Worm (Caenorhabditis elegans): Measurements from ENCODE around the gene ran-5.

Gene ran-5

ce11 chrII:6046023-6046631 is 1.8 kb upstream of the ran-5 start:
- no peak for TF ChIP-seq unc-62 (GFP tag; optimal IDR thresholded peaks at IDR 0.05)

DNA sequence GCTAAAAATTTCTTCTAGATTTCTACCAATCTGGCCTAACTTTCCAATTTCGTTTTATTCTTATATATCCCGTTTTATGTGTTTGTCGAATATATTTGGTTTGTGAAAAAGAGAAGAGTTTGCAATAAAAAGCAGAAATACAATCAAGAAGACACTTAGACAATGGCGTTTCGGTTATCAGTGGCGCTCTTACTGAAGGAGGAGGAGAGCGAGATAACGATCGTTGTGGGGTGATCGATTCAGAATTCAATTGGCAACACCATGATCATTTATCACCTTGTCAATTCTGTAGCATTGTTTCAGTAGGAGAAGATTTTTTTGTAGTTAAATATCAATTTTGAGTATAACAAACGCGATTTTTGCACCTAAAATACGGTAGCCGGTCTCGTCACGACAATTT is 1.6 kb downstream of the ran-5 start:
- no peak for TF ChIP-seq unc-62 (GFP tag; optimal IDR thresholded peaks at IDR 0.05)

DNA sequence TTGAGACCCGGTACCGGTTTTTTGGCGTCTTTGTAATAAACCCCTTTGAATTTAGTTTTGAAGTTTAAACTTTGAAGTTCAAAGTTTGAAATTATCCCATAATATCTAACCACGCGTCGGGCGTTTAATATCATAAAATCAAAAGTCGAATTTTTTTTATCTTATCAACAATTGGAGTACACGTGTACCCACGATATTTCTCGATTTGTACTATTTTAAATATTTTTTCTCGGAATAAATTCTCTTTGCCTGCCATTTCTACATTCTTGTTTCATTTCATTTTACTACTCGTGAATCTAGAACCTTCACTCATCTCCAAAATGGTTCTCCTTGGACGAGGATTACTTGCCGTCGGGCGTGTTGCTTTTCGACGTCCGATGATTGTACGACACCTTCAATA is 2.2 kb downstream of the ran-5 start, which contains the start of gene gldc-1:
Gene gldc-1, plus strand, starts transcription at position 301 of the 400 bp plus-strand sequence.
- TF ChIP-seq unc-62 (GFP tag; optimal IDR thresholded peaks at IDR 0.05): no peak

DNA sequence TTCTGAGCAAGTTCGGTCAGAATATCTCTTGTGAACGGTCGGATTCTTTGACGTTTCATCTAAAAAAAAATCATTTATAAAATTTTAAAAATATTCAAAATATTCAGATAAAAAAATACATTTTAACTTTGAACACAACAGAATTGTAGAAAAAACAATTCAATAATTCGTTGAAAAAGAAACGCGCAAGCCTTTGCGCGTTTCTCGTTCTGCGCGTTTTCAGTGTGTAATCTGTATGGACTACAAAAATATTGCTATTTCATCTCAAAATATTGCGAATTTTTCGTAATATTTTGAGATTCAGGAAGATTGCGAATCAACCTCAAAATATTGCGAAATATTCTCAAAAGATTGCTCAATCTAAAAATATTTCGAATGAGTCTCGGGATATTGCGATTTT is 8.0 kb downstream of the ran-5 start, which contains the start of gene R12C12.7:
Gene R12C12.7, minus strand, starts transcription at position 59 of the 400 bp plus-strand sequence.
- no peak for TF ChIP-seq unc-62 (GFP tag; optimal IDR thresholded peaks at IDR 0.05)

DNA sequence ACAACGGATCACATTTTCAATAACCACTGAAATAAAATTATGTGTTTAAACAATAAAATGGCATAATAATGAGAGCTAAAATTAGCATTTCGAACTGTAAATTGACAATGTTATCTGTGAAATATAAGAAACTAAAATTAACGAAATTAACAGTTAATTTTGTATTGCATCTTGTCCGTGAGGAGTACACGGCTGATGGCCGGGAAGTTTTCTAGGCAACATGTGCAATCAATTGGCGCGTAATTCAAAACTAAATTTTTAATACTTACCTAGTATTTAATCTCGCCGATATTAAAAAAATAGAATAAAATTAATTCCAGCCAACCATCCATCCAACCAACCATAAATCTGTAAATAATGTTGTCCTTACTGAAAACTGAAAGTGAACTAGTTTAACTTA is 13.6 kb downstream of the ran-5 start:
- no peak for TF ChIP-seq unc-62 (GFP tag; optimal IDR thresholded peaks at IDR 0.05)

DNA sequence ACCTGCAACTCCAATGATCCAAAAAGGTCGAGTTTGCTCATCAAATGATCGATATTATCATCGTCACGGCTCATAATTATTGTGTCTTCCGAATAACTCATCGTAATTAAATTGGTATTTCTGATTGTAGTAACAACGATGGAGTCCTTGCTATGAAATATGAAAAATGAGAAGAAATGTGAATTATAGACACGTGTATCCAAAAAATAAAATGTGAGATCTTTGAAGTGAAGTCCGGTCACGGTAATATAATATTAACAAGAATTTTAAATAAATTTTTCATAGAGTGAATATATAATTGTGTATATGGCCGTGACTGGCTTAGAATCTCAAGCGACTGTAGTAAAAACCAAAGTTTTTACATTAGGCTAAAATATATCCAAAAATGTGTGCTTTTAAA is 19.2 kb downstream of the ran-5 start, which contains the start of gene H12I13.1:
Gene H12I13.1, minus strand, starts transcription at position 101 of the 400 bp plus-strand sequence.
- TF ChIP-seq unc-62 (GFP tag; optimal IDR thresholded peaks at IDR 0.05): no peak

ce11 chrII:6077604-6078003 is 29.7 kb downstream of the ran-5 start, which contains the start of gene H12I13.6:
Gene H12I13.6 (plus strand): TSS chrII:6077904.
- no peak for TF ChIP-seq unc-62 (GFP tag; optimal IDR thresholded peaks at IDR 0.05)

ce11 chrII:6080743-6081142 is 32.8 kb downstream of the ran-5 start, which contains the start of gene fbf-1:
Gene fbf-1 (minus strand): TSS chrII:6080843.
- no peak for TF ChIP-seq unc-62 (GFP tag; optimal IDR thresholded peaks at IDR 0.05)

DNA sequence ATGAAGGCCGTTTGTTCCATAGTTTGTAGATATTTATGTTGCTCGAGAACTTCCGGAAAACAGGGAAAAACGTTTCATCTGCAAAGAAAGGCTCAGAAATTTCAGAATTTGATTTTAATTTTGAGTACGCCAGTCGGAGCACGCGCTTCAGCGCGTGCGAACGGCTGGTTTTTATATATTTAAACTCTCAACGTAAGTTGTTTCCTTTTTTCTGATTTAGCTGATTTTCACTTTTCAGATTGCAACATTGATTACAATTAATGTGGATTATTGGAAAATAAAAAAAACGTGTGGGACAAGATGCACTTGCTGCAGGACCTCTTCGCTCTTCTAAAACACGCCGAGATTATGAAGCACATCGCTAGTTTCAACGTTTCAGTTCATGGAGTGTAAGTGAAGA is 34.7 kb downstream of the ran-5 start, which contains the start of gene F21H12.3:
Gene F21H12.3, plus strand, starts transcription at position 301 of the 400 bp plus-strand sequence.
- no peak for TF ChIP-seq unc-62 (GFP tag; optimal IDR thresholded peaks at IDR 0.05)

DNA sequence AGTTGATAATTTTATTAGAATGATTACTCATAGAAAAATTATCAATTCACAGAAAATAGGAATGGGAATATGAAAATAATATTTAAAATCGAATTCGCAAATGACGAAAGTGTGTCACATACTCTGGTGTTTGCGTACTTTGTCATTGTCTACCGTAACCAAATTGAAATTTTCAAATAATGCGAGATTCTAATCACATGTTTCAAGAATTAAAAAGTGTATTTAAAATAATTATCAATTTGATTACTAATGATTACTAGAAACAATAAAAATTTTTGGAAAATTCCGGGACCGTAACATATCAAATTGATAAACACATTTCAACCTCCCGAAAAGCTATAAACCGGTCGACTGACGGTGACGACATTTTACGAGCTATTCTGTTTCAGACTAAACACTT is 43.5 kb downstream of the ran-5 start, which contains the start of the genes fbf-2 and nspg-3:
Gene fbf-2, minus strand, starts transcription at position 101 of the 400 bp plus-strand sequence.
Gene nspg-3, plus strand, starts transcription at position 388 of the 400 bp plus-strand sequence.
- no peak for TF ChIP-seq unc-62 (GFP tag; optimal IDR thresholded peaks at IDR 0.05)

DNA sequence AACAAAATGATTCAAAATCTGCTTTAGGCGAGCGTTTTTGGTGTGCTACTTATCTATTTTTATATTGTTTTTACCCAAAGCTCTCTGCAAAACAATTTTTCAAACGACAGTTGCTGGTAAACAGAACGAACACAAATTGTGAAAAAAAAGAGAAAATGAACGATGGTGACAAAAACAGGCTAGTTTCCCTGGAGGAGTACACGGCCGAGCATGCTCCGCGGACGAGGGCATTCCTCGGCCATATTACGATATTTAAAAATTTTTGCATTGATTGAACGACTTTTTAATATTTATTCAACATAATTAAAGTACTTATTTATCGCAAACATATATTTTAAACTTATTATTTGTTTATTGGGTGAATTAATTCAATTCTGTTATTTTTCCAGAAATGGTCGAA is 49.5 kb downstream of the ran-5 start, which contains the start of the genes tpp-2 and rbbp-5:
Gene tpp-2, minus strand, starts transcription at position 157 of the 400 bp plus-strand sequence.
Gene rbbp-5, plus strand, starts transcription at position 390 of the 400 bp plus-strand sequence.
- TF ChIP-seq unc-62 (GFP tag; optimal IDR thresholded peaks at IDR 0.05): no peak

Measured in whole organism, dauer.